Fruit fly (Drosophila melanogaster) S2 (cell line): ENCODE measurements around the gene CG14630.

Experiments
- CG8478 ChIP-seq: fragments of >200 bp; optimal IDR thresholded peaks from 2 replicates; lab custom pipeline; 2018
- CTCF ChIP-seq, 2 experiments: fragments of >200 bp; optimal IDR thresholded peaks; 2 replicates each; lab custom pipeline; 2018

DNA sequence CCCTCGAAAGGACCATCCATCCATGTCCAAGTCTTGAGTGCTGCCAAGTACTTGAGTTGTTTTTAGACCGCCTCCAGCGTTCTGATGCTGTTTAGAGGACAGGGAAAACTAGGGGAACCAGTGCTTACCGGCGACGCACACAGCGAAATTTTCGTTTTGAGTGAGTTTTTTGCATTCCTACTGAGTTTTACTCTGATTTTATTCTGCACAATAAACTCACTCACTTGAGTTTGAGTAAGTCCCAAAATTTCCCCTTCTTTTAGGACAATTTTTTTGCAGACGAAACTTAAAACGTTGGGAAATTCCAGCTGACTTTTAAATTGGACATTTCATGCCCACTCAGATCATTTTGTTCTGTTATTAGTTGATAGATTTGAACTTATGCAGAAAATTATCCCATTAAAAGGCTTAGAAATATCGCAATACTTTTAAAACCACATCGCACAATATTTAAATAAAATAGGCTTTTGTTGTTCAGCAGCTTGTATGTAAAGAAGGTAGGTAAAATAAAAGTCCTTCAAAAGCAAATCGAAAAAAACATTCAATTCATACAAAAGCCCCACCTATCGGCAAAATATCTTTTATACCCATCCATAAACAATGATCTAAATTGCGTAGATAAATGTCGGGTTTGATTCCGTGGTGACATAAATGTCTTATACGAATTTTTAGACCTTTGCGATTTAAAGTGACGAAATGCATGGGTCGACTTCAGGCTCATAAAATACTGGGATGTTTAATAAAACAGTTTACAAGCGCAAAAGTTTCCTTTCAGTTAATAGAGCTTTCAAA is 21.6 kb upstream of the CG14630 start:
- TF ChIP-seq CTCF (optimal IDR thresholded peaks at IDR 0.05; lab: Kevin White, UChicago) (peak; percentile 74 to 85), CG8478 (lab: Kevin White, UChicago) (no peak)
